Fruit fly (Drosophila melanogaster) Kc167 (cell line): Measurements from ENCODE around the gene CG32633.

Experiments used
- Myc ChIP-seq: fragments of >200 bp; optimal IDR thresholded peaks from 2 replicates; lab custom pipeline; 2017; ENCODE audit warnings: missing external identifiers
- Sin3A ChIP-seq: fragments of >200 bp; optimal IDR thresholded peaks from 2 replicates; lab custom pipeline; 2018; ENCODE audit warnings: missing external identifiers
- h ChIP-seq: fragments of >200 bp; optimal IDR thresholded peaks from 3 replicates; lab custom pipeline; 2018; ENCODE audit warnings: missing external identifiers
- insv ChIP-seq: fragments of >200 bp; optimal IDR thresholded peaks from 3 replicates; lab custom pipeline; 2018; ENCODE audit warnings: missing external identifiers
- psq ChIP-seq: fragments of >200 bp; optimal IDR thresholded peaks from 2 replicates; lab custom pipeline; 2017; ENCODE audit warnings: missing external identifiers
- ttk ChIP-seq: sonication (Bioruptor generic); optimal IDR thresholded peaks from 2 replicates; lab custom pipeline; 2017; ENCODE audit warnings: missing external identifiers

CG32633 gene

DNA sequence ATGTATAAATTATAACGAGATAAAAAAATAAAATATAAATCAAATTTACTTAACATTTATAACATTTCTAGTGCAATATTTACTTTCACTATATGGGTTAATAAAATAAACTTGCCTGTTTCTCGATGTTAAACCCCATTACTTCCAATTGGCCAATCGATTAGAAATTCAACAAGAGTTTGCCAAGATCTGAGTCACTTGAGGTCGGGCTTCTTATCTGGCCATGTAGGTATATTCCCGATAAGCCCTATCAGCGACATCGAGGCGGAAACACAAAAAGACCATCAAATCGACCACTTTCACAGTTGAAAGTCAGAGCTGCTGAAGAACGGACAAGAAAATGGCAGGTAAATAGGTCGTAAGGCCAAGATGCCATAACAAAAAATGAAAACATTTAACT, at the start of gene CG32633:
Gene CG32633 (plus strand): TSS at position 301 of the 400 bp plus-strand sequence.
- no peak for TF ChIP-seq ttk (lab: Kevin White, UChicago)
- no peak for TF ChIP-seq h (lab: Kevin White, UChicago)
- TF ChIP-seq Myc (lab: Kevin White, UChicago), result no peak
- no peak for TF ChIP-seq psq (lab: Kevin White, UChicago)
- no peak for TF ChIP-seq insv (lab: Kevin White, UChicago)
- no peak for TF ChIP-seq Sin3A

DNA sequence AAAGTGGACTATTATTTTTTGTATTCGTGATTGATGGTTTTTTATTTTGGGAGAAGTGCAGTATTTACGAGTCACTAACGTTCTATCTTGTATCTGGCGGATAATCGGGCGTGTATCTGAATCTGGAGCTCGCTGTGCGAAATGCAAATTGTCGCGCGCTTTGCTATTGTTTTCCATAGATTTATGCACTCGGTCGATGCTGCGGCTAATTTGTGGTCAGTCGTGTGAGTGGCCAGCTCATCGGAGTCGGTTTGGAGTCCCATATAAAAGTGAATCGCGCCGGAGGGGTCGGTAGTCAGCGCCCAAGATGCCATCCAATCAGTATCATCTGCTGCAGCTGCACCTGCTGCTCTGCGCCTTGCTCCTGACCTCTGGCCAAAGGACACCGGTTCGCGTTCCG, 33.8 kb upstream of the CG32633 start, which contains the start of gene CG15754:
Gene CG15754 (plus strand): TSS at position 301 of the 400 bp plus-strand sequence.
- no peak for TF ChIP-seq Sin3A
- TF ChIP-seq Myc (lab: Kevin White, UChicago), result no peak
- TF ChIP-seq insv (lab: Kevin White, UChicago), result no peak
- no peak for TF ChIP-seq psq (lab: Kevin White, UChicago)
- TF ChIP-seq ttk (lab: Kevin White, UChicago), result no peak
- no peak for TF ChIP-seq h (lab: Kevin White, UChicago)

DNA sequence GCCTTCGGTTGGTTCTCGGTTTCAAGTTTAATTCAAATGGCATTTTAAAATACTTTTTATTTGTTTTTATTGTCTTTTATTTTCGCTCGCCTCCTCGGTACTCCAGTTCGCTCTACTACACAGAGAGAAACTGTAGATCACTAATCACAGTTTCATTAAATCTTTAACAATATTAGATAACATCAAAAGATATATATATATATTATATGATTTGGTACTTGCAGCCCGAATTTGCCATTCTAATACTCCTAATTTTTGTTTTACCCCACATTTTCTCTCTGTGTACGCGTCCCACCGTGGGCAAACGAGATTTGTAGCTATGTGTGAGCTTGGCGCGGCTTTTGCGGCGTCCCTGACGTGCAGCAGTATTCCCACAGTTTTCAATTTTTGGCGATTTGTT, 31.8 kb upstream of the CG32633 start:
- TF ChIP-seq ttk (lab: Kevin White, UChicago), result no peak
- no peak for TF ChIP-seq Myc (lab: Kevin White, UChicago)
- no peak for TF ChIP-seq Sin3A
- TF ChIP-seq h (lab: Kevin White, UChicago), result no peak
- no peak for TF ChIP-seq psq (lab: Kevin White, UChicago)
- TF ChIP-seq insv (lab: Kevin White, UChicago), result no peak

DNA sequence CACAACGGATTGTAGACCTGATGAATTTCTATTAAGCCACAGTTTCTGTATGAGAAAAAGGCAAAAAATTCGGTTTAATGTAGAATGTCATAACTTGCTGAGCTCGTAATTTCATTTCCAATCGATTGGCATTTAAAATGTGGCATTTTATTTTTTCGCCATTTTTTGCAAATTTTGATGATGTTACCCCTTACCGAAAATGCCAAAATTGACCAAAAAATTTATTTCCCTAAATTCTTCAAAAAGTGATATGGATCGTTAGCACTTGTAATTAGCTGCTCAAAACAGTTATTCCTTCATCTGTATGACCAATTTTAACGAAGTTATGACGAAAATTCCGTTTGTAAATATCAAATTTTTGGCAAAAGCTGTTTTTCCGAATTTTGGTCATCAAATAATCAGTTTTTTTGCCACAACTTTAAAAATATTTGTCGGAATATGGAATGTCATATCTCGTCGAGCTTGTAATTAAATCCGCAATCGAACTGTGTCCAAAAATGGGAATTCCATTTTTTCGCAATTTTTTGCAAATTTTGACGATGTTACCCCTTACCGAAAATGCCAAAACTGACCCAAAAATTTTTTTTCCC, 31.2 kb upstream of the CG32633 start, which contains the start of gene CG44428:
Gene CG44428 (minus strand): TSS at position 51 of the 590 bp plus-strand sequence.
- TF ChIP-seq ttk (lab: Kevin White, UChicago), result no peak
- TF ChIP-seq h (lab: Kevin White, UChicago), result no peak
- no peak for TF ChIP-seq Myc (lab: Kevin White, UChicago)
- no peak for TF ChIP-seq insv (lab: Kevin White, UChicago)
- no peak for TF ChIP-seq psq (lab: Kevin White, UChicago)
- no peak for TF ChIP-seq Sin3A

DNA sequence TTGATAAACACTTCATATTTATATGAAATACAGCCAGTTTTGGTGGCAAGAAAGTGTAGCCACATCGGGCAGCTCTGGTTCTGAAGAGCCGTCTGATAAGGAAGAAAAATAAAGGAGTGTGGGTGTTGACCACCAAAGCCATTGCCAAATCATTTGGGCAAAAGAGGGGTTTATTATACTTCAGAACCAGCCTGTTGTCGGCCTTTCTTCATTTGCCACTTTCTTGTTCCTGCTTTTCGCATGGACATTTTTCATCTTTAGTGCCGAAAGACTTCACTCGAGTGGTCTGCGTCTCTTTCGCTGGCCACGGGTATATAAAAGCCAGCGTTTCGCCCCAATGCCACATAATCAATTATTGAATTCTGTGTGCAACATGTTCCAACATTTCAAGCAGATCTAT, 27.4 kb upstream of the CG32633 start, which contains the start of gene CG15756:
Gene CG15756 (plus strand): TSS at position 301 of the 400 bp plus-strand sequence.
- no peak for TF ChIP-seq psq (lab: Kevin White, UChicago)

DNA sequence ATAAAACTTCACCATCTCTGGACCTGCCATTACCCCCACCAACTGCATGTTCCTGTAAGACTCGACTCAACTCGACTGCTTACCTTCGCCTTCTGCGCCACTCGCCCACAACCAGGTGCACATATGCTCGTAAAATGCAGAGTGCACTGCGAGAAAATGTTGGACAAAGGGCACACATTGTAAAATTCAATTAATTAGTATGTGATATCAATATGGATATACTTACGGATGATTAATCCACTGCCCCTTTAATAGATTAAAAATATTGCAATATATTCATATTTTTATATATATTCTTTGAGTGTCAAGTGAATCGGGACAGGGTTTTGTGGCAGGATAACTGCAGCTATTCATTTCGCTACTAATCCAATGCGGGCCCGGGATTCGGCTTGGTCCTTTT, 24.7 kb upstream of the CG32633 start:
- TF ChIP-seq psq (lab: Kevin White, UChicago) (no peak), ttk (lab: Kevin White, UChicago) (no peak), insv (lab: Kevin White, UChicago) (no peak), Sin3A (no peak), Myc (lab: Kevin White, UChicago) (no peak), h (lab: Kevin White, UChicago) (no peak)

DNA sequence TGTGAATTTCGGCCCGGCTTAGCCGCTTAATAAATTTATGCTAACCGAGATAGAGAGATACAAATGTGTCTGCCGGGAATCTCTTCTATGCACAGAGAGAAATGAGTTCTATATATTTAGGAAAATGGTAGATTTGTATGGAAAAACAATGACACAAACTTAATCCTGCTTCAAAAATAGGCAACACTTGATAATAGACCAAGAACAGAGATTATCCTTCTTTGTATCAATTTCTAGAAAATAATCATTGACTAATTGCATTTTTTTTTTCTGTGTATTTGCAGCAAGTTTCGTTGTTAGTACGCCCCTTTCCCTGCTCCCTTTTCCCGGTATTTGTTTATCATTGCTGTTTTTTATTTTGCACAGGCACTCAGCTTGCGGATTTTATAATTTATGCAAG, 22.0 kb upstream of the CG32633 start:
- no peak for TF ChIP-seq ttk (lab: Kevin White, UChicago)
- TF ChIP-seq psq (lab: Kevin White, UChicago), result no peak
- TF ChIP-seq Sin3A, result no peak
- TF ChIP-seq h (lab: Kevin White, UChicago), result no peak
- TF ChIP-seq insv (lab: Kevin White, UChicago), result no peak
- no peak for TF ChIP-seq Myc (lab: Kevin White, UChicago)

DNA sequence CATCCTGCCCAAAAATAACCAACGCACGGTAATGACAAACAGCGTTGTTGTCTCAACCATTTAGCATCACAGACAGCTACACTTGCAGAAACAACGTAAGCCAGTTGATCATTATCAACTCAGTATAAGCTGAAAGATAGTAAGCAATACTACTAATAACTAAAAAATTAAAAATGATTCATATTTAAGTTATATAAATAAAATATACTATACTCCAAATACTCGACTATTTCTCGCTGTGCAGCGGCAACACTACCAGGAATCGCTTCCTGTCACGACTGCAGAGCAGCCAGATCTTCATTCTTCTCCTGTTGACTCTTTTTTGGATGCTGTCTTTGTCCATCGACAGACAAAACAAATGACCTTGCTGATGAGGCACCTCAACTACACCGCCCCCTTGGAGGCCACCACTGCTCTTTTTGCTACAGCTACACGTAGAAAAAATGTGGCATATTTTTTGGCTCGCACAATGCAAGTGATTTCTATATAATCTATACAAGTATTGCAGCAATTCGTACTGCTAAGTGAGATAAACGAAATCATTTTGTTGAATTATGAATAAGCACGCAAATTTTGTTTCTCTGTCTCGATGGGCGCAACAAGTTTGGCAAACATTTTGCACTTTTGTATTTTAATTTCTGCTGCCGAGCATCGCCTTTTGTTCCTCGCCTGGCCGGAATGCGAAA, 20.4 kb upstream of the CG32633 start:
- TF ChIP-seq psq (lab: Kevin White, UChicago) (no peak), h (lab: Kevin White, UChicago) (no peak), insv (lab: Kevin White, UChicago) (no peak), Sin3A (no peak), Myc (lab: Kevin White, UChicago) (no peak), ttk (lab: Kevin White, UChicago) (no peak)

DNA sequence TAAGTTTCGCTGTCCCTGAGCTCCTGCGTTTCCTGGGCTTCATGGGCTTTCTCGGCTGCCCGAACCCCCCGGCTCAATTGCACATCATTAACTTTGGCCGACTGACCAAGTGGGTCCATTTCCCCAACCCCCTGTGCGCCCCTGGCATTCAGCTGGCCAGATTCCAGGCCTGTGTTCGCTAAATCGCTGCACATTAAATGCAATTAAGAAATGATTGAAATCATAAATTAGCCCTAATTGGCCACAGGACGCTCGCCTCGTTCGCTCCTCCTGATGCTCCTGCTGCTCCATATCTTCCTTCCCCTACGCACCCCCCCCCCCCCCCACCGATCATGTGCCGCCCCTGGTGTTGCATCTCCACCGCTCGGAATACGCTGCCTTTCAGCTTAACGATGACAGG, 19.4 kb upstream of the CG32633 start:
- TF ChIP-seq h (lab: Kevin White, UChicago) (no peak), ttk (lab: Kevin White, UChicago) (no peak), psq (lab: Kevin White, UChicago) (no peak), Myc (lab: Kevin White, UChicago) (no peak), Sin3A (no peak), insv (lab: Kevin White, UChicago) (no peak)

DNA sequence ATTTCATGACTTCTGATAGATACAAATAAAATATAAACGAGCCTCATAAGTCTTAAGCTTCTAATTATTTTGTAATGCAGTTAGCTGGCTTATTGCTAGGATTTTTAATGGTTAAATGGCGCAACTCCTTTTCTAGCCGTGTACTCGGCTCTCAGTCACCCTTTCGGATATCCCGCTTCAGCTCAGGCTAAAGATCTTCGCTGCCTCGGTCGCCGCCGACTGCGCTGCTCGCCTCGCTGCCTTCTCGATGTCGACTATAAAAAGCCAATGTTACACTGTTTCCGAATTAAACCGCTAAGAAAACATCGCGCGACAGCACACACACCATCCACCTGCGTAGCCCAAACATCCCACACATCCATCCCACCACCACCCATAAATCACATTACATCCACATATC, 18.1 kb upstream of the CG32633 start, which contains the start of gene Cpr12A:
Gene Cpr12A (plus strand): TSS at position 301 of the 400 bp plus-strand sequence.
- TF ChIP-seq h (lab: Kevin White, UChicago) (no peak), ttk (lab: Kevin White, UChicago) (no peak), psq (lab: Kevin White, UChicago) (no peak), insv (lab: Kevin White, UChicago) (no peak), Sin3A (no peak), Myc (lab: Kevin White, UChicago) (no peak)

DNA sequence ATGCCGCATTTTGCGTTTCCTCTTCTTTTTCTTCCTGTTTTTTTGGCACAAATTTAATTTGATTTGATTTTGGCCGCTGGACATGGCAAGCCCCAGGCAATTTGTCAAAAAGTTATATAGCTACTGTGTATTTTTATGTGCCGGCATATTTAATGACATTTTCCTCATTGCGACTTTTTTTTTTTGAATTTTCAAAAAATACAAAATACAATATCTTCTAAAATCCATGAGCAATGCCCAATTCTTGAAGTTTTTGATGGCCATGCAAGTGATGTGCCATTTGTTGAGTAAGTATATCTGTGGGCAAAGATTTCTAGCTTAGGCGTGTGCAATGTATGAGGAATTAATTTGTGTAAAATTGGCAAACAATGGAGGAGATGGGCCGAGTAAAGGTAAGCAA, 5.8 kb upstream of the CG32633 start, which contains the start of gene CG11816:
Gene CG11816 (minus strand): TSS at position 101 of the 400 bp plus-strand sequence.
- TF ChIP-seq h (lab: Kevin White, UChicago) (no peak), ttk (lab: Kevin White, UChicago) (no peak), psq (lab: Kevin White, UChicago) (no peak), Sin3A (no peak), insv (lab: Kevin White, UChicago) (no peak), Myc (lab: Kevin White, UChicago) (no peak)
